Worm (Caenorhabditis elegans) whole organism, mixed stage, embryonic: ENCODE results near the gene Y116A8C.9.

Experiments
- blmp-1 ChIP-seq: fragments of 150-350 bp; optimal IDR thresholded peaks from 2 replicates; lab custom pipeline; 2014; ENCODE audit warnings: missing biosample characterization, missing genetic modification characterization
- ceh-39 ChIP-seq: fragments of 150-350 bp; optimal IDR thresholded peaks from 2 replicates; lab custom pipeline; 2014; ENCODE audit warnings: missing biosample characterization, missing genetic modification characterization
- ceh-43 ChIP-seq: fragments of 200-800 bp; sonication (Bioruptor generic); optimal IDR thresholded peaks from 2 replicates; lab custom pipeline; 2018; ENCODE audit warnings: mild to moderate bottlenecking, missing genetic modification characterization, moderate library complexity, missing compliant biosample characterization
- cnd-1 ChIP-seq: fragments of 200-800 bp; sonication (Bioruptor generic); optimal IDR thresholded peaks from 2 replicates; lab custom pipeline; 2018; ENCODE audit warnings: mild to moderate bottlenecking, missing genetic modification characterization, missing compliant biosample characterization
- drap-1 ChIP-seq: fragments of 200-800 bp; sonication (Bioruptor generic); optimal IDR thresholded peaks from 3 replicates; lab custom pipeline; 2018; ENCODE audit warnings: mild to moderate bottlenecking, missing genetic modification characterization, missing compliant biosample characterization
- elt-3 ChIP-seq: fragments of 150-350 bp; optimal IDR thresholded peaks from 2 replicates; lab custom pipeline; 2014; ENCODE audit warnings: missing biosample characterization, missing genetic modification characterization
- hlh-1 ChIP-seq: fragments of 150-350 bp; optimal IDR thresholded peaks from 2 replicates; lab custom pipeline; 2014; ENCODE audit warnings: missing biosample characterization, missing genetic modification reagents, missing genetic modification characterization
- lin-13 ChIP-seq: fragments of 150-350 bp; optimal IDR thresholded peaks from 2 replicates; lab custom pipeline; 2014; ENCODE audit warnings: missing biosample characterization, missing genetic modification characterization
- nhr-12 ChIP-seq: fragments of 150-350 bp; optimal IDR thresholded peaks from 2 replicates; lab custom pipeline; 2014; ENCODE audit warnings: missing biosample characterization, missing genetic modification characterization
- pha-4 ChIP-seq: fragments of 150-350 bp; optimal IDR thresholded peaks from 2 replicates; lab custom pipeline; 2018; ENCODE audit warnings: missing biosample characterization, missing genetic modification reagents, missing genetic modification characterization
- snpc-4 ChIP-seq: fragments of 150-350 bp; optimal IDR thresholded peaks from 2 replicates; lab custom pipeline; 2014; ENCODE audit warnings: missing biosample characterization, missing genetic modification characterization
- sptf-1 ChIP-seq: sonication (generic microtip); optimal IDR thresholded peaks from 2 replicates; lab custom pipeline; 2017; ENCODE audit warnings: mild to moderate bottlenecking, missing genetic modification characterization, moderate library complexity, missing compliant biosample characterization
- unc-39 ChIP-seq: fragments of 150-350 bp; optimal IDR thresholded peaks from 2 replicates; lab custom pipeline; 2014; ENCODE audit warnings: missing biosample characterization, missing genetic modification characterization
- unc-62 ChIP-seq: fragments of 150-350 bp; optimal IDR thresholded peaks from 2 replicates; lab custom pipeline; 2014; ENCODE audit warnings: missing biosample characterization, missing genetic modification reagents, missing genetic modification characterization

DNA sequence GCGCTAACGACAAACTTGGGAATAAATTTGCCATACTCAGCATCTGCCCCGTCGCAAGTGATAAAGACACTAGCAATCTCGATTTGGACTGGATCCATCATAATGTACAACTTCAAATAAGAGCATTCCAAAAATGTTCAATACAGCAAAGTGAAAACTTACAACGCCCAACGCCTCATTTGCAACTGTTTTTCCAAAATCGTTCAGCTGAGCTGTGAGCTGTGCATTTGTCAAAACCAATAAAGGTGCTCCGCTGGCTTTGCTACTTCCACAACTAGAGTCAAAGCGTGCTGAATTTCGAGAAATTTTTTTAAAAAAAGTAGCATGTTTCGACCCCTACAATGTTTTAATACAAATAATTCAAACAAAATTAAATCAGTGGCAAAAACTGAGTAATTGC, 15.5 kb downstream of the Y116A8C.9 start, which contains the start of gene Y116A8C.49:
- no peak for TF ChIP-seq lin-13 (tag; lab: Kevin White, UChicago)
- TF ChIP-seq sptf-1 (tag; lab: Kevin White, UChicago) = no peak
- no peak for TF ChIP-seq nhr-12 (tag; lab: Kevin White, UChicago)
- TF ChIP-seq blmp-1 (tag; lab: Kevin White, UChicago) = no peak
- TF ChIP-seq ceh-39 (tag; lab: Kevin White, UChicago) = no peak
- no peak for TF ChIP-seq unc-62 (GFP tag; lab: Kevin White, UChicago)
- no peak for TF ChIP-seq ceh-43
- no peak for TF ChIP-seq hlh-1 (tag; lab: Kevin White, UChicago)
- no peak for TF ChIP-seq snpc-4
- TF ChIP-seq elt-3 (tag; lab: Kevin White, UChicago) = no peak
- TF ChIP-seq pha-4 (tag; lab: Kevin White, UChicago) = no peak
- no peak for TF ChIP-seq unc-39
- no peak for TF ChIP-seq cnd-1 (tag; lab: Kevin White, UChicago)
- no peak for TF ChIP-seq drap-1 (GFP tag; lab: Kevin White, UChicago)
